Worm (Caenorhabditis elegans): Measurements from ENCODE around the gene Y51A2D.1.

- no peak for TF ChIP-seq W03F9.2 (tag; optimal IDR thresholded peaks at IDR 0.05)
- no peak for TF ChIP-seq dao-5 (tag; optimal IDR thresholded peaks at IDR 0.05)
Observed at ce11 chrV:18473415-18473814, 35.2 kb upstream of the Y51A2D.1 start, which contains the start of gene srh-182.

All from whole organism, L4/young adult.